ENCODE assay signal across 2 worm cellular contexts in the genomic region with DNA sequence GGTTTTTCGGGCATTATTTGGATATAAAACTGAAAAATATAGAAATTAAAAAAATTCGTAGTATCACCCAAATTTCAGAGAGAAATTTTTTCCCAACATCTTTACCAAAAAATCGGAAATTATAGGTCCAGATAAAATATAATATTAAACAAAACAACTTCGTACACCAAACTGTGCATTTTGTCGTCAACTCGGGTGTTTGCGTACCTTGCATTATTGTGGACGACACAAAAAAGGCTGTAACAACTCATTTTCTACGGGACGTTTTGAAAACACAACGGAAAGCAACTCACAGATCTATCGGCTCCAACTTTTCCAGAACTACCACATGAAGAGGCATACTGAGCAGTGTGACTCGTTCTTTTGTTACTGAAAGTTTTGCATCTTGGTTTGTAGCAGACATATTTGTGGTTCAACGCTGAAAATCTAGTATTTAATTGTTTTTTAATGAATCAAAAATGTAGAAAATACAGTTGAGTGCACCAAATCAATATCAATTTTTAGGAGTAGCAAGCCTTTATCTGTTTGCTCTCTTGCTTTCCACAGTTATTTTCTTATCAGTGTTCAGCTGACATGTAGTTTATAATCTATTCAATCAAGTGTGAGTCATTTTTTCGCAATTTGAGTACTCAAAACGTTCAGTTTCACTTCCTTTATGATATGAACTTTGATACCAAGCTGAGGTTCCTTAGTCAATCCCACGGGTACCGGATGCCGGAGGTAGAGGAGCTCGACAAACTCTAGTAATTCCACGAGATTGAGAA.
TF ChIP-seq lines count a peak whose summit lies in the region.

No protein-coding gene starts in this region.

TF ChIP-seq in whole organism, L1 larva, 84 proteins besides CTCF, POLR2A, EP300 and RAD21 (continued from another document):
- TF ChIP-seq zag-1 (tag; optimal IDR thresholded peaks at IDR 0.05; lab: Kevin White, UChicago): no peak
- no peak for TF ChIP-seq lir-3 (tag; optimal IDR thresholded peaks at IDR 0.05; lab: Kevin White, UChicago; ENCODE audit: poor library complexity)
- TF ChIP-seq blmp-1 (tag; optimal IDR thresholded peaks at IDR 0.05; lab: Kevin White, UChicago): no peak
- TF ChIP-seq lin-39 (tag; optimal IDR thresholded peaks at IDR 0.05; lab: Kevin White, UChicago): no peak
- TF ChIP-seq F16B12.6 (tag; optimal IDR thresholded peaks at IDR 0.05; lab: Kevin White, UChicago): peak; percentile 79
- TF ChIP-seq lsy-2 (tag; optimal IDR thresholded peaks at IDR 0.05; lab: Kevin White, UChicago): peak; percentile 26
- TF ChIP-seq ceh-88 (GFP tag; IDR thresholded peaks at IDR 0.05; lab: Robert Waterston, UW): no peak
- peak; percentile 15 for TF ChIP-seq nhr-90 (tag; optimal IDR thresholded peaks at IDR 0.05; lab: Kevin White, UChicago; ENCODE audit: poor library complexity)
- TF ChIP-seq swsn-7 (tag; optimal IDR thresholded peaks at IDR 0.05; lab: Kevin White, UChicago): peak; percentile 0
- no peak for TF ChIP-seq aha-1 (tag; optimal IDR thresholded peaks at IDR 0.05; lab: Kevin White, UChicago)
- peak; percentile 11 for TF ChIP-seq snu-23 (GFP tag; optimal IDR thresholded peaks at IDR 0.05; lab: Kevin White, UChicago)
- no peak for TF ChIP-seq snpc-4 (tag; optimal IDR thresholded peaks at IDR 0.05; lab: Kevin White, UChicago)
- TF ChIP-seq sox-4 (tag; optimal IDR thresholded peaks at IDR 0.05; lab: Kevin White, UChicago): no peak
- TF ChIP-seq elt-2 (tag; optimal IDR thresholded peaks at IDR 0.05; lab: Kevin White, UChicago): peak; percentile 83
- TF ChIP-seq fkh-4 (tag; optimal IDR thresholded peaks at IDR 0.05; lab: Kevin White, UChicago; ENCODE audit: borderline replicate concordance): no peak
- TF ChIP-seq fos-1 (tag; optimal IDR thresholded peaks at IDR 0.05; lab: Kevin White, UChicago): no peak
- no peak for TF ChIP-seq unc-30 (tag; optimal IDR thresholded peaks at IDR 0.05; lab: Kevin White, UChicago)
- peak; percentile 31 for TF ChIP-seq nhr-47 (tag; optimal IDR thresholded peaks at IDR 0.05; lab: Kevin White, UChicago)
- TF ChIP-seq xbp-1 (tag; optimal IDR thresholded peaks at IDR 0.05; lab: Kevin White, UChicago): no peak
- TF ChIP-seq dpl-1 (GFP tag; optimal IDR thresholded peaks at IDR 0.05; lab: Kevin White, UChicago): peak in 2 of 3 experiments; percentile 21 to 53
- no peak for TF ChIP-seq egl-13 (tag; optimal IDR thresholded peaks at IDR 0.05; lab: Kevin White, UChicago)
- no peak for TF ChIP-seq pag-3 (tag; optimal IDR thresholded peaks at IDR 0.05; lab: Kevin White, UChicago; ENCODE audit: borderline replicate concordance, insufficient read depth)
- TF ChIP-seq tlp-1 (tag; optimal IDR thresholded peaks at IDR 0.05; lab: Kevin White, UChicago): no peak
- no peak for TF ChIP-seq hlh-4 (tag; optimal IDR thresholded peaks at IDR 0.05; lab: Kevin White, UChicago)
- TF ChIP-seq Y116A8C.19 (tag; optimal IDR thresholded peaks at IDR 0.05; lab: Kevin White, UChicago; ENCODE audit: borderline replicate concordance): no peak
- peak; percentile 21 for TF ChIP-seq nhr-20 (tag; optimal IDR thresholded peaks at IDR 0.05; lab: Kevin White, UChicago)

TF ChIP-seq in whole organism, L4 larva, 104 proteins besides CTCF, POLR2A, EP300 and RAD21 (continued from another document):
- TF ChIP-seq nhr-11 (tag; optimal IDR thresholded peaks at IDR 0.05; lab: Kevin White, UChicago): no peak
TF ChIP-seq in whole organism, L4 larva: peak in this region for 12.
